Worm (Caenorhabditis elegans) whole organism, L1 larva: ENCODE results near the gene C03B1.5.

Experiments
- aly-2 ChIP-seq: fragments of 150-350 bp; optimal IDR thresholded peaks from 2 replicates; lab custom pipeline; 2014; ENCODE audit warnings: missing biosample characterization, missing genetic modification characterization
- ceh-82 ChIP-seq, 3 experiments: fragments of 150-350 bp in 1 of 3; sonication (generic microtip) in 2 of 3; optimal IDR thresholded peaks; 2 replicates each; lab custom pipeline; 2014 to 2017; ENCODE audit warnings: missing biosample characterization in 3 of 3, missing genetic modification characterization in 3 of 3
- ceh-88 ChIP-seq: fragments of 200-800 bp; sonication (Bioruptor generic); IDR thresholded peaks from 2 replicates; pipeline ENCODE4 v1.3.6; 2022; ENCODE audit warnings: missing genetic modification characterization, missing compliant biosample characterization
- lin-39 ChIP-seq: fragments of 150-350 bp; optimal IDR thresholded peaks from 2 replicates; lab custom pipeline; 2014; ENCODE audit warnings: missing biosample characterization, missing genetic modification reagents, missing genetic modification characterization
- nhr-28 ChIP-seq: fragments of 150-350 bp; optimal IDR thresholded peaks from 2 replicates; lab custom pipeline; 2014; ENCODE audit warnings: missing biosample characterization, missing genetic modification characterization
- sox-4 ChIP-seq: sonication (generic microtip); optimal IDR thresholded peaks from 2 replicates; lab custom pipeline; 2016; ENCODE audit warnings: missing genetic modification characterization, missing compliant biosample characterization
- unc-62 ChIP-seq: fragments of 150-350 bp; optimal IDR thresholded peaks from 2 replicates; lab custom pipeline; 2014; ENCODE audit warnings: missing biosample characterization, missing genetic modification reagents, missing genetic modification characterization
- unc-98 ChIP-seq: fragments of 200-800 bp; sonication (Bioruptor generic); IDR thresholded peaks from 2 replicates; pipeline ENCODE4 v1.3.6; 2022; ENCODE audit warnings: missing genetic modification characterization, missing compliant biosample characterization

DNA sequence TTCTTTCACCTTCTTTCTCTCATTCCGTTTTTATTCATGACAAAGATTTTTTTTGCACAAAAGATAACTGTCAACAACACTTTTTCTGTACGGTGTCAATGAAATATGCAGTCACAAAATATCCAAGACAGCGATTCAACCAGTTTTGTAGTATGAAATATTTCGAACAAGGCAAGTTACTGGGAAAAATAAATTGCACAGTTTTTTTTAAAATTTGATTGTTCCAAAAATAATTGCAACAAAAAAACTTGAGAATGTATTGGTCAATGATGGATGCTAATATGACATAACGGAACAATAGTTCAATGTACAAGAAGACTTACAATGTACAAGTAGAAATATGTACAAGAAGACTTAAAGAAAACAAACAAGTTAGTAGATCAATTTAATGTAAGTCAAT lies 9.6 kb upstream of the C03B1.5 start:
- TF ChIP-seq lin-39 (no peak), sox-4 (tag; lab: Kevin White, UChicago) (no peak), aly-2 (no peak), ceh-88 (GFP tag; lab: Robert Waterston, UW) (no peak), ceh-82 (tag; optimal IDR thresholded peaks at IDR 0.05; lab: Kevin White, UChicago) (no peak), nhr-28 (tag; lab: Kevin White, UChicago) (no peak), unc-62 (GFP tag; lab: Kevin White, UChicago) (no peak), unc-98 (no peak)
